Fruit fly (Drosophila melanogaster): ENCODE data around the gene CG5973.

dm6 chr2L:7442929-7443328 is 5.6 kb downstream of the CG5973 start:
- TF ChIP-seq CTCF (optimal IDR thresholded peaks at IDR 0.05) (no peak), CG8478 (optimal IDR thresholded peaks at IDR 0.05) (no peak)

Measured in S2 (cell line).